Worm (Caenorhabditis elegans) whole organism, L1 larva: ENCODE data around the gene math-24.
"Not testable (repeated sequence)": the region's sequence is repeated elsewhere in the genome, so short reads cannot be mapped to it uniquely, and the experiment has no call there.

Source experiments
- C34B4.2 ChIP-seq: sonication (generic microtip); optimal IDR thresholded peaks from 2 replicates; lab custom pipeline; 2017; ENCODE audit warnings: mild to moderate bottlenecking, missing genetic modification characterization, missing compliant biosample characterization
- ama-1 ChIP-seq: fragments of 150-350 bp; optimal IDR thresholded peaks from 2 replicates; lab custom pipeline; 2014
- ceh-63 ChIP-seq: fragments of 200-800 bp; sonication (Bioruptor generic); optimal IDR thresholded peaks from 2 replicates; lab custom pipeline; 2018; ENCODE audit warnings: mild to moderate bottlenecking, missing genetic modification characterization, missing compliant biosample characterization
- ceh-82 ChIP-seq, 3 experiments: fragments of 150-350 bp in 1 of 3; sonication (generic microtip) in 2 of 3; optimal IDR thresholded peaks; 2 replicates each; lab custom pipeline; 2014 to 2017; ENCODE audit warnings: missing biosample characterization in 3 of 3, missing genetic modification characterization in 3 of 3
- dpl-1 ChIP-seq, 3 experiments: fragments of 150-350 bp in 2 of 3; sonication (generic microtip) in 1 of 3; optimal IDR thresholded peaks; 2 replicates each; lab custom pipeline; 2014 to 2017; ENCODE audit warnings: missing biosample characterization in 3 of 3, missing genetic modification characterization in 3 of 3, missing genetic modification reagents in 3 of 3
- efl-1 ChIP-seq, 4 experiments: fragments of 150-350 bp; optimal IDR thresholded peaks in 3 of 4; peaks in 1 of 4; 1 replicate in 1 of 4; 2 replicates in 3 of 4; lab custom pipeline; 2014; ENCODE audit warnings: missing biosample characterization in 2 of 4, missing genetic modification characterization in 2 of 4, missing genetic modification reagents in 2 of 4
- egl-27 ChIP-seq, 2 experiments: fragments of 150-350 bp in 1 of 2; sonication (generic microtip); optimal IDR thresholded peaks; 3 replicates each; lab custom pipeline; 2017 to 2018; ENCODE audit warnings: missing biosample characterization in 2 of 2, missing genetic modification characterization in 2 of 2, missing genetic modification reagents in 2 of 2
- elt-2 ChIP-seq: sonication (generic microtip); optimal IDR thresholded peaks from 2 replicates; lab custom pipeline; 2016; ENCODE audit warnings: missing genetic modification characterization, mild to moderate bottlenecking, inconsistent platforms, missing compliant biosample characterization, missing genetic modification reagents
- ets-5 ChIP-seq: fragments of 200-800 bp; sonication (Bioruptor generic); IDR thresholded peaks from 2 replicates; pipeline ENCODE4 v1.3.6; 2022; ENCODE audit warnings: missing genetic modification characterization, missing compliant biosample characterization
- grh-1 ChIP-seq: fragments of 200-800 bp; sonication (Bioruptor generic); IDR thresholded peaks from 2 replicates; pipeline ENCODE4 v1.3.6; 2022; ENCODE audit warnings: missing genetic modification reagents, missing genetic modification characterization, missing compliant biosample characterization
- lin-39 ChIP-seq: fragments of 150-350 bp; optimal IDR thresholded peaks from 2 replicates; lab custom pipeline; 2014; ENCODE audit warnings: missing biosample characterization, missing genetic modification reagents, missing genetic modification characterization
- lsy-2 ChIP-seq, 2 experiments: fragments of 150-350 bp; optimal IDR thresholded peaks; 2 replicates each; lab custom pipeline; 2014; ENCODE audit warnings: missing biosample characterization in 2 of 2, missing genetic modification characterization in 2 of 2
- mab-9 ChIP-seq: fragments of 200-800 bp; sonication (Bioruptor generic); IDR thresholded peaks from 2 replicates; pipeline ENCODE4 v1.3.6; 2022; ENCODE audit warnings: missing genetic modification reagents, missing genetic modification characterization, missing compliant biosample characterization
- mdl-1 ChIP-seq, 2 experiments: fragments of 150-350 bp; optimal IDR thresholded peaks; 2 replicates each; lab custom pipeline; 2014 to 2017; ENCODE audit warnings: missing biosample characterization in 2 of 2, missing genetic modification characterization in 2 of 2, inconsistent platforms in 1 of 2
- mef-2 ChIP-seq: fragments of 150-350 bp; optimal IDR thresholded peaks from 2 replicates; lab custom pipeline; 2014; ENCODE audit warnings: missing biosample characterization, missing genetic modification characterization
- nhr-11 ChIP-seq: fragments of 150-350 bp; optimal IDR thresholded peaks from 2 replicates; lab custom pipeline; 2014; ENCODE audit warnings: missing biosample characterization, missing genetic modification characterization
- nhr-47 ChIP-seq: sonication (generic microtip); optimal IDR thresholded peaks from 2 replicates; lab custom pipeline; 2016; ENCODE audit warnings: mild to moderate bottlenecking, missing genetic modification characterization, moderate library complexity, missing compliant biosample characterization
- nhr-85 ChIP-seq: sonication (generic microtip); peaks from one replicate; lab custom pipeline; 2016; ENCODE audit warnings: missing genetic modification characterization, inconsistent platforms, missing compliant biosample characterization
- sptf-1 ChIP-seq: fragments of 150-350 bp; optimal IDR thresholded peaks from 2 replicates; lab custom pipeline; 2014; ENCODE audit warnings: missing biosample characterization, missing genetic modification characterization
- unc-130 ChIP-seq: fragments of 150-350 bp; optimal IDR thresholded peaks from 2 replicates; lab custom pipeline; 2017; ENCODE audit warnings: missing biosample characterization, missing genetic modification characterization, inconsistent platforms
- unc-30 ChIP-seq: sonication (generic microtip); optimal IDR thresholded peaks from 2 replicates; lab custom pipeline; 2017; ENCODE audit warnings: missing biosample characterization, missing genetic modification characterization
- unc-86 ChIP-seq: sonication (generic microtip); optimal IDR thresholded peaks from 2 replicates; lab custom pipeline; 2016; ENCODE audit warnings: missing genetic modification characterization, missing compliant biosample characterization
- zip-4 ChIP-seq: fragments of 200-800 bp; sonication (Bioruptor generic); optimal IDR thresholded peaks from 2 replicates; lab custom pipeline; 2018; ENCODE audit warnings: mild to moderate bottlenecking, missing genetic modification characterization, moderate library complexity, missing compliant biosample characterization
- ztf-4 ChIP-seq: fragments of 150-350 bp; optimal IDR thresholded peaks from 2 replicates; lab custom pipeline; 2014; ENCODE audit warnings: missing biosample characterization, missing genetic modification characterization

The math-24 gene

ce11 chrII:1852503-1852902 lies 47.5 kb upstream of the math-24 start, which contains the start of gene C52E2.2:
C52E2.2 (plus strand) TSS chrII:1852803.
- no peak for TF ChIP-seq unc-130 (tag; lab: Kevin White, UChicago)
- no peak for TF ChIP-seq nhr-11 (tag; lab: Kevin White, UChicago)
- no peak for TF ChIP-seq ztf-4 (tag; lab: Kevin White, UChicago)
- TF ChIP-seq ceh-63, result no peak
- TF ChIP-seq lin-39, result no peak
- TF ChIP-seq egl-27 (tag; optimal IDR thresholded peaks at IDR 0.05; lab: Kevin White, UChicago), result no peak
- no peak for TF ChIP-seq unc-30 (tag; lab: Kevin White, UChicago)
- TF ChIP-seq, all 84 proteins: peak for 0

ce11 chrII:1854094-1854493 lies 45.9 kb upstream of the math-24 start, which contains the start of gene fbxb-95:
fbxb-95 (plus strand) TSS chrII:1854394.
- TF ChIP-seq ama-1 (lab: Kevin White, UChicago); mdl-1 (tag; optimal IDR thresholded peaks at IDR 0.05; lab: Kevin White, UChicago); ets-5: not testable (repeated sequence)

ce11 chrII:1861285-1861793 lies 38.7 kb upstream of the math-24 start, which contains the start of gene C16C4.18:
C16C4.18 (minus strand) TSS chrII:1861335.
- TF ChIP-seq dpl-1 (GFP tag; optimal IDR thresholded peaks at IDR 0.05; lab: Kevin White, UChicago), result peak in 1 of 3 experiments; percentile 20
- TF ChIP-seq efl-1 (optimal IDR thresholded peaks at IDR 0.05; lab: Kevin White, UChicago), result peak; percentile 34 to 64
- TF ChIP-seq efl-1 (GFP tag; optimal IDR thresholded peaks at IDR 0.05 in 1 of 2; lab: Kevin White, UChicago), result peak; percentile 38 to 91
- TF ChIP-seq, all 84 proteins: peak for 2; not testable (repeated sequence) for 82

ce11 chrII:1862334-1862733 lies 37.7 kb upstream of the math-24 start, which contains the start of gene fbxb-98:
fbxb-98 (plus strand) TSS chrII:1862634.
- not testable (repeated sequence) for TF ChIP-seq mab-9 (GFP tag; lab: Robert Waterston, UW); mef-2 (tag; lab: Kevin White, UChicago); zip-4 (GFP tag; lab: Kevin White, UChicago)

ce11 chrII:1864278-1864677 lies 35.8 kb upstream of the math-24 start, which contains the start of gene C16C4.17:
C16C4.17 (plus strand) TSS chrII:1864578.
- TF ChIP-seq mef-2 (tag; lab: Kevin White, UChicago), result no peak
- TF ChIP-seq ceh-82 (tag; optimal IDR thresholded peaks at IDR 0.05; lab: Kevin White, UChicago), result no peak
- no peak for TF ChIP-seq lsy-2 (tag; optimal IDR thresholded peaks at IDR 0.05; lab: Kevin White, UChicago)
- no peak for TF ChIP-seq efl-1 (optimal IDR thresholded peaks at IDR 0.05; lab: Kevin White, UChicago)
- TF ChIP-seq efl-1 (GFP tag; optimal IDR thresholded peaks at IDR 0.05 in 1 of 2; lab: Kevin White, UChicago), result peak in 1 of 2 experiments; percentile 32
- no peak for TF ChIP-seq nhr-47 (tag; lab: Kevin White, UChicago)
- no peak for TF ChIP-seq C34B4.2 (tag; lab: Kevin White, UChicago)
- TF ChIP-seq sptf-1 (tag; lab: Kevin White, UChicago), result no peak
- TF ChIP-seq, all 84 proteins: peak for 1

ce11 chrII:1865683-1866431 lies 34.2 kb upstream of the math-24 start, which contains the start of gene math-15:
math-15 (plus strand) TSS chrII:1866381.
- TF ChIP-seq efl-1 (optimal IDR thresholded peaks at IDR 0.05; lab: Kevin White, UChicago) (no peak), efl-1 (GFP tag; optimal IDR thresholded peaks at IDR 0.05 in 1 of 2; lab: Kevin White, UChicago) (peak in 1 of 2 experiments; percentile 79), elt-2 (tag; lab: Kevin White, UChicago) (peak; percentile 59), zip-4 (GFP tag; lab: Kevin White, UChicago) (no peak), ama-1 (lab: Kevin White, UChicago) (no peak)

ce11 chrII:1869120-1869519 lies 30.9 kb upstream of the math-24 start, which contains the start of gene math-14:
math-14 (plus strand) TSS chrII:1869420.
- TF ChIP-seq nhr-85 (tag; lab: Kevin White, UChicago) (no peak), grh-1 (GFP tag; lab: Robert Waterston, UW) (no peak), unc-86 (tag; lab: Kevin White, UChicago) (no peak)
